In the genomic region with DNA sequence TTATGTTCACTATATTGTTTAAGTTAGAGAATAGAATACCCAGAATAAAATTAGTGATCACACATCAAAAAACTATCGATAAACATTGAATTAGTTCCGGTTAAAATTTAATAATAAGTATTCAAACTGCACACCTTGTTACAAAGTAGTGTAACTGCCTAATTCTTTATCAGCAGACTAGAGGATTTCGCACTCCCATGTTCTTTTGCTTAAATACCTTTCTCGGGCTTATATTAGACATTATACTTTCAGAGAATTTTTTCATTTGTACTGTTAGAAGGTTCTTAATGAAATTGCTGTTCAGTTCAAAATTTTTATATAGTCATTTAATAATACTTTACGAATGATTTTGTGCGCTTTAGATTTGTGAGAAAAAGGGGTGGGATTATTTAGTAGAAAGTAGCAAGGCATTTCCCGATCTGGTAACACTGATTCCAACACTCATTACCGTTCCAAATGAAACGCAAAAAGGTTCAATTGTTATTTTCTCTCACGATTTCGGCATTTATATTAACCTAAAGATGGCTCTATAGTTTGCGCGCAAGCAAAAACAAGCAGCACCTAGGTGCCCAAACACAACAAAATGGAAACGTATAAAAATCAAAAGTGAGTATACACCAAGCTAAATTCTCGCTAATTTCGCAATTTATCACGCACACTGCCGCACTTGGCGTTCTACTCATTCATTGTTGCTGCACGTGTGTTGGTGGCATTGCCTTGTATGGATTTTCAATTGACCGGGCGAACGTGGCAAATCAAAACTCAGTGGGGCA, we compare ENCODE assay signal across 4 fruit fly cellular contexts.
TF ChIP-seq lines count a peak whose summit lies in the region.

crc (plus strand) TSS at position 440 of the 773 bp plus-strand sequence.

TF ChIP-seq in whole organism, adult, 20 proteins besides CTCF, POLR2A, EP300 and RAD21 (continued from another document):
- TF ChIP-seq CG7045 (GFP tag; optimal IDR thresholded peaks at IDR 0.05; lab: Kevin White, UChicago): no peak
- TF ChIP-seq CG7101 (tag; optimal IDR thresholded peaks at IDR 0.05; lab: Kevin White, UChicago): peak; percentile 5
- peak; percentile 33 for TF ChIP-seq Hr96 (GFP tag; optimal IDR thresholded peaks at IDR 0.05; lab: Kevin White, UChicago)
- no peak for TF ChIP-seq CG12768 (GFP tag; optimal IDR thresholded peaks at IDR 0.05; lab: Kevin White, UChicago)

TF ChIP-seq in whole organism, embryonic, 481 proteins besides CTCF, POLR2A, EP300 and RAD21 (continued from another document and continues in another):
- TF ChIP-seq CG9727 (GFP tag; optimal IDR thresholded peaks at IDR 0.05; lab: Kevin White, UChicago) (peak; percentile 52), Med (GFP tag; lab: Kevin White, UChicago) (peak; percentile 79), CG10431 (GFP tag; optimal IDR thresholded peaks at IDR 0.05; lab: Kevin White, UChicago) (no peak), zen (tag; optimal IDR thresholded peaks at IDR 0.05; lab: Kevin White, UChicago) (peak; percentile 1), Xrp1 (GFP tag; IDR thresholded peaks at IDR 0.05; lab: Robert Waterston, UW) (0 out of 2 replicates have a peak, but pooled peaks have one; percentile 10), Doc3 (GFP tag; IDR thresholded peaks at IDR 0.05; lab: Robert Waterston, UW; ENCODE audit: partially characterized antibody) (peak; percentile 38; the same call in 2 of the 3 replicates), D19B (GFP tag; optimal IDR thresholded peaks at IDR 0.05; lab: Kevin White, UChicago) (no peak), CG8924 (tag; optimal IDR thresholded peaks at IDR 0.05; lab: Kevin White, UChicago) (peak; percentile 22), CG6272 (GFP tag; IDR thresholded peaks at IDR 0.05; lab: Robert Waterston, UW) (no peak), Xbp1 (GFP tag; optimal IDR thresholded peaks at IDR 0.05; lab: Kevin White, UChicago) (peak; percentile 49), D (optimal IDR thresholded peaks at IDR 0.05; lab: Kevin White, UChicago) (peak; percentile 12), D (GFP tag; optimal IDR thresholded peaks at IDR 0.05; lab: Kevin White, UChicago) (no peak), CG34422 (GFP tag; IDR thresholded peaks at IDR 0.05; lab: Robert Waterston, UW) (no peak; the same call in 2 of the 3 replicates), seq (GFP tag; IDR thresholded peaks at IDR 0.05; lab: Robert Waterston, UW) (no peak; the same call in 1 of the 2 replicates), unc-4 (GFP tag; IDR thresholded peaks at IDR 0.05; lab: Robert Waterston, UW; ENCODE audit: partially characterized antibody) (peak; percentile 44; the same call in 1 of the 2 replicates), Nf-YC (tag; optimal IDR thresholded peaks at IDR 0.05; lab: Kevin White, UChicago) (peak; percentile 10), Deaf1 (tag; optimal IDR thresholded peaks at IDR 0.05; lab: Kevin White, UChicago) (no peak), scrt (GFP tag; optimal IDR thresholded peaks at IDR 0.05; lab: Kevin White, UChicago) (peak; percentile 7), CG10209 (GFP tag; optimal IDR thresholded peaks at IDR 0.05; lab: Kevin White, UChicago) (peak; percentile 24), gfzf (GFP tag; optimal IDR thresholded peaks at IDR 0.05; lab: Kevin White, UChicago) (peak; percentile 76), lilli (GFP tag; optimal IDR thresholded peaks at IDR 0.05; lab: Kevin White, UChicago) (peak; percentile 29), CG32767 (GFP tag; IDR thresholded peaks at IDR 0.05; lab: Robert Waterston, UW) (no peak), CG18476 (GFP tag; optimal IDR thresholded peaks at IDR 0.05; lab: Kevin White, UChicago) (peak; percentile 5), esg (GFP tag; conservative IDR thresholded peaks at IDR 0.05; lab: Robert Waterston, UW) (0 out of 2 replicates have a peak, but pooled peaks have one; percentile 5), CG17361 (GFP tag; IDR thresholded peaks at IDR 0.05; lab: Robert Waterston, UW) (peak; percentile 72), YL-1 (GFP tag; optimal IDR thresholded peaks at IDR 0.05; lab: Kevin White, UChicago) (peak; percentile 91), Dip3 (GFP tag; optimal IDR thresholded peaks at IDR 0.05; lab: Kevin White, UChicago) (no peak), dm (GFP tag; optimal IDR thresholded peaks at IDR 0.05; lab: Kevin White, UChicago) (peak; percentile 47), CG18599 (GFP tag; optimal IDR thresholded peaks at IDR 0.05; lab: Kevin White, UChicago) (peak; percentile 27), CG2120 (GFP tag; optimal IDR thresholded peaks at IDR 0.05; lab: Kevin White, UChicago) (peak; percentile 14), repo (GFP tag; optimal IDR thresholded peaks at IDR 0.05; lab: Kevin White, UChicago) (no peak), CG12299 (tag; optimal IDR thresholded peaks at IDR 0.05; lab: Kevin White, UChicago) (peak; percentile 17), vfl (GFP tag; optimal IDR thresholded peaks at IDR 0.05; lab: Kevin White, UChicago) (no peak), nmo (GFP tag; optimal IDR thresholded peaks at IDR 0.05; lab: Kevin White, UChicago) (peak; percentile 38), Fer3 (tag; optimal IDR thresholded peaks at IDR 0.05; lab: Kevin White, UChicago) (no peak), CG12071 (GFP tag; optimal IDR thresholded peaks at IDR 0.05; lab: Kevin White, UChicago) (no peak), CG42726 (GFP tag; IDR thresholded peaks at IDR 0.05; lab: Robert Waterston, UW; ENCODE audit: partially characterized antibody) (peak; percentile 19; the same call in 1 of the 2 replicates), trem (tag; optimal IDR thresholded peaks at IDR 0.05; lab: Kevin White, UChicago) (peak; percentile 33)

TF ChIP-seq in whole organism, prepupa, 60 proteins besides CTCF, POLR2A, EP300 and RAD21 (continued from another document):
- TF ChIP-seq CG32006 (GFP tag; optimal IDR thresholded peaks at IDR 0.05; lab: Kevin White, UChicago): peak; percentile 2
- peak; percentile 4 for TF ChIP-seq CG3919 (GFP tag; optimal IDR thresholded peaks at IDR 0.05; lab: Kevin White, UChicago)
- peak; percentile 43 for TF ChIP-seq Smox (GFP tag; optimal IDR thresholded peaks at IDR 0.05; lab: Kevin White, UChicago)
- TF ChIP-seq CG3032 (tag; optimal IDR thresholded peaks at IDR 0.05; lab: Kevin White, UChicago): no peak
- peak; percentile 41 for TF ChIP-seq CG8632 (GFP tag; optimal IDR thresholded peaks at IDR 0.05; lab: Kevin White, UChicago)
- peak; percentile 13 for TF ChIP-seq achi (GFP tag; optimal IDR thresholded peaks at IDR 0.05; lab: Kevin White, UChicago)
- TF ChIP-seq eg (GFP tag; IDR thresholded peaks at IDR 0.05; lab: Robert Waterston, UW): no peak
- TF ChIP-seq OdsH (GFP tag; optimal IDR thresholded peaks at IDR 0.05; lab: Kevin White, UChicago): peak; percentile 40
- peak; percentile 53 for TF ChIP-seq vri (GFP tag; optimal IDR thresholded peaks at IDR 0.05; lab: Kevin White, UChicago)
- peak; percentile 48 for TF ChIP-seq CG10631 (GFP tag; optimal IDR thresholded peaks at IDR 0.05; lab: Kevin White, UChicago)
- peak; percentile 16 for TF ChIP-seq CG16779 (tag; optimal IDR thresholded peaks at IDR 0.05; lab: Kevin White, UChicago)
- peak; percentile 17 to 40 for TF ChIP-seq ss (GFP tag; optimal IDR thresholded peaks at IDR 0.05; lab: Kevin White, UChicago)
- peak; percentile 32 for TF ChIP-seq pdm3 (GFP tag; optimal IDR thresholded peaks at IDR 0.05; lab: Kevin White, UChicago)
- TF ChIP-seq Ets21C (GFP tag; optimal IDR thresholded peaks at IDR 0.05; lab: Kevin White, UChicago): peak; percentile 32
- TF ChIP-seq salr (GFP tag; optimal IDR thresholded peaks at IDR 0.05; lab: Kevin White, UChicago): peak in 1 of 2 experiments; percentile 14
- TF ChIP-seq Eip78C (GFP tag; lab: Kevin White, UChicago): peak; percentile 81
- TF ChIP-seq Eip75B (GFP tag; optimal IDR thresholded peaks at IDR 0.05; lab: Kevin White, UChicago): peak; percentile 10
- peak; percentile 51 for TF ChIP-seq CG31627 (GFP tag; optimal IDR thresholded peaks at IDR 0.05; lab: Kevin White, UChicago)
- peak; percentile 25 for TF ChIP-seq CG11762 (GFP tag; optimal IDR thresholded peaks at IDR 0.05; lab: Kevin White, UChicago; ENCODE audit: insufficient read depth)
- peak; percentile 70 for TF ChIP-seq dsx (GFP tag; optimal IDR thresholded peaks at IDR 0.05; lab: Kevin White, UChicago; ENCODE audit: poor library complexity, severe bottlenecking)
- TF ChIP-seq Sox15 (GFP tag; optimal IDR thresholded peaks at IDR 0.05; lab: Kevin White, UChicago): peak; percentile 39
- 0 out of 2 replicates have a peak, but pooled peaks have one; percentile 7 for TF ChIP-seq CG15336 (GFP tag; IDR thresholded peaks at IDR 0.05; lab: Robert Waterston, UW)
- peak; percentile 43 for TF ChIP-seq CG6854 (GFP tag; optimal IDR thresholded peaks at IDR 0.05; lab: Kevin White, UChicago)
- TF ChIP-seq dac (GFP tag; optimal IDR thresholded peaks at IDR 0.05; lab: Kevin White, UChicago): no peak
TF ChIP-seq in whole organism, prepupa: peak in this region for 31.

TF ChIP-seq in whole organism, pupa, 21 proteins besides CTCF, POLR2A, EP300 and RAD21 (continued from another document):
- TF ChIP-seq CG8159 (tag; optimal IDR thresholded peaks at IDR 0.05; lab: Kevin White, UChicago): peak; percentile 22
